Worm (Caenorhabditis elegans) whole organism, young adult: ENCODE data around the gene F13A2.4.

Source experiments
- B0019.2 ChIP-seq: fragments of 200-800 bp; sonication (Bioruptor generic); conservative IDR thresholded peaks from 2 replicates; pipeline ENCODE4 v1.3.6; 2022; ENCODE audit warnings: missing genetic modification reagents, missing genetic modification characterization, missing compliant biosample characterization
- C06A6.2 ChIP-seq: fragments of 200-800 bp; sonication (Bioruptor generic); conservative IDR thresholded peaks from 2 replicates; pipeline ENCODE4 v1.3.6; 2022; ENCODE audit warnings: missing genetic modification characterization, missing compliant biosample characterization
- F33H1.4 ChIP-seq: fragments of 200-800 bp; sonication (Bioruptor generic); IDR thresholded peaks from 2 replicates; pipeline ENCODE4 v1.3.6; 2022; ENCODE audit warnings: missing genetic modification reagents, missing genetic modification characterization, missing compliant biosample characterization
- F39B2.1 ChIP-seq: fragments of 200-800 bp; sonication (Bioruptor generic); IDR thresholded peaks from 2 replicates; pipeline ENCODE4 v1.3.6; 2022; ENCODE audit warnings: missing genetic modification reagents, missing genetic modification characterization, missing compliant biosample characterization
- F49E8.2 ChIP-seq: sonication (generic microtip); optimal IDR thresholded peaks from 3 replicates; lab custom pipeline; 2017; ENCODE audit warnings: missing genetic modification characterization, mild to moderate bottlenecking, missing compliant biosample characterization, antibody characterized with exemption, moderate library complexity; ENCODE audit not compliant: insufficient read depth
- T07F8.4 ChIP-seq: sonication (generic microtip); optimal IDR thresholded peaks from 2 replicates; lab custom pipeline; 2016; ENCODE audit warnings: mild to moderate bottlenecking, missing genetic modification characterization, moderate library complexity, missing compliant biosample characterization
- Y53F4B.3 ChIP-seq: fragments of 200-800 bp; sonication (Bioruptor generic); IDR thresholded peaks from 2 replicates; pipeline ENCODE4 v1.3.6; 2022; ENCODE audit warnings: missing genetic modification reagents, missing genetic modification characterization, missing compliant biosample characterization
- Y79H2A.3 ChIP-seq: fragments of 200-800 bp; sonication (Bioruptor generic); conservative IDR thresholded peaks from 2 replicates; pipeline ENCODE4 v1.3.6; 2022; ENCODE audit warnings: missing genetic modification reagents, missing genetic modification characterization, missing compliant biosample characterization
- Y95B8A.8 ChIP-seq: fragments of 200-800 bp; sonication (Bioruptor generic); IDR thresholded peaks from 2 replicates; pipeline ENCODE4 v1.3.6; 2022; ENCODE audit warnings: missing genetic modification reagents, missing genetic modification characterization, missing compliant biosample characterization
- ZK185.1 ChIP-seq: sonication (generic microtip); optimal IDR thresholded peaks from 2 replicates; lab custom pipeline; 2016; ENCODE audit warnings: mild to moderate bottlenecking, missing genetic modification characterization, missing compliant biosample characterization; ENCODE audit not compliant: poor library complexity, severe bottlenecking
- atf-7 ChIP-seq: sonication (generic microtip); optimal IDR thresholded peaks from 2 replicates; lab custom pipeline; 2017; ENCODE audit warnings: mild to moderate bottlenecking, missing genetic modification characterization, missing compliant biosample characterization
- attf-3 ChIP-seq: fragments of 200-800 bp; sonication (Bioruptor generic); conservative IDR thresholded peaks from 2 replicates; pipeline ENCODE4 v1.3.6; 2022; ENCODE audit warnings: missing genetic modification reagents, missing genetic modification characterization, missing compliant biosample characterization
- bed-2 ChIP-seq: fragments of 200-800 bp; sonication (Bioruptor generic); IDR thresholded peaks from 2 replicates; pipeline ENCODE4 v1.3.6; 2022; ENCODE audit warnings: missing genetic modification reagents, missing genetic modification characterization, missing compliant biosample characterization
- ceh-27 ChIP-seq: fragments of 200-800 bp; sonication (Bioruptor generic); optimal IDR thresholded peaks from 2 replicates; lab custom pipeline; 2018; ENCODE audit warnings: mild to moderate bottlenecking, missing genetic modification characterization, moderate library complexity, missing compliant biosample characterization
- ceh-40 ChIP-seq: fragments of 200-800 bp; sonication (Bioruptor generic); IDR thresholded peaks from 2 replicates; pipeline ENCODE4 v1.3.6; 2022; ENCODE audit warnings: missing genetic modification characterization, missing compliant biosample characterization
- chd-7 ChIP-seq: sonication (generic microtip); optimal IDR thresholded peaks from 2 replicates; lab custom pipeline; 2016; ENCODE audit warnings: mild to moderate bottlenecking, missing genetic modification characterization, moderate library complexity, missing compliant biosample characterization
- dpl-1 ChIP-seq: fragments of 150-350 bp; optimal IDR thresholded peaks from 2 replicates; lab custom pipeline; 2014; ENCODE audit warnings: missing biosample characterization, missing genetic modification reagents, missing genetic modification characterization
- egrh-3 ChIP-seq: fragments of 200-800 bp; sonication (Bioruptor generic); IDR thresholded peaks from 2 replicates; pipeline ENCODE4 v1.3.6; 2022; ENCODE audit warnings: missing genetic modification reagents, missing genetic modification characterization, missing compliant biosample characterization
- ets-4 ChIP-seq: fragments of 200-800 bp; sonication (Bioruptor generic); optimal IDR thresholded peaks from 2 replicates; lab custom pipeline; 2018; ENCODE audit warnings: mild to moderate bottlenecking, missing genetic modification characterization, missing compliant biosample characterization
- him-1 ChIP-seq: sonication (generic microtip); optimal IDR thresholded peaks from 2 replicates; lab custom pipeline; 2016; ENCODE audit warnings: missing genotype, missing genetic modification reagents, missing genetic modification characterization, missing compliant biosample characterization
- hlh-12 ChIP-seq: sonication (generic microtip); optimal IDR thresholded peaks from 2 replicates; lab custom pipeline; 2016; ENCODE audit warnings: missing genetic modification characterization, missing compliant biosample characterization
- hmg-20 ChIP-seq: fragments of 200-800 bp; sonication (Bioruptor generic); IDR thresholded peaks from 2 replicates; pipeline ENCODE4 v1.3.6; 2022; ENCODE audit warnings: missing genetic modification reagents, missing genetic modification characterization, missing compliant biosample characterization
- hrde-1 ChIP-seq: sonication (generic microtip); optimal IDR thresholded peaks from 2 replicates; lab custom pipeline; 2016; ENCODE audit warnings: missing genetic modification characterization, mild to moderate bottlenecking, missing compliant biosample characterization, moderate library complexity, missing genotype, missing genetic modification reagents, borderline replicate concordance
- let-607 ChIP-seq, 2 experiments: fragments of 200-800 bp in 1 of 2; sonication (Bioruptor generic) in 1 of 2; sonication (generic microtip) in 1 of 2; optimal IDR thresholded peaks; 2 replicates each; lab custom pipeline; 2016 to 2018; ENCODE audit warnings: mild to moderate bottlenecking in 2 of 2, missing compliant biosample characterization in 2 of 2, missing genetic modification characterization in 2 of 2, moderate library complexity in 2 of 2, missing genotype in 1 of 2
- lin-54 ChIP-seq: fragments of 200-800 bp; sonication (Bioruptor generic); optimal IDR thresholded peaks from 2 replicates; lab custom pipeline; 2018; ENCODE audit warnings: mild to moderate bottlenecking, missing genetic modification characterization, missing compliant biosample characterization
- madf-10 ChIP-seq: sonication (generic microtip); optimal IDR thresholded peaks from 2 replicates; lab custom pipeline; 2016; ENCODE audit warnings: mild to moderate bottlenecking, missing genetic modification characterization, missing compliant biosample characterization
- madf-3 ChIP-seq: fragments of 200-800 bp; sonication (Bioruptor generic); IDR thresholded peaks from 2 replicates; pipeline ENCODE4 v1.3.6; 2022; ENCODE audit warnings: missing genetic modification reagents, missing genetic modification characterization, missing compliant biosample characterization
- madf-6 ChIP-seq: fragments of 200-800 bp; sonication (Bioruptor generic); IDR thresholded peaks from 2 replicates; pipeline ENCODE4 v1.3.6; 2022; ENCODE audit warnings: missing genetic modification reagents, missing genetic modification characterization, missing compliant biosample characterization
- nhr-90 ChIP-seq: sonication (generic microtip); optimal IDR thresholded peaks from 2 replicates; lab custom pipeline; 2016; ENCODE audit warnings: missing genotype, mild to moderate bottlenecking, missing genetic modification characterization, missing compliant biosample characterization
- rpc-1 ChIP-seq, 2 experiments: fragments of 150-350 bp in 1 of 2; sonication (generic microtip) in 1 of 2; optimal IDR thresholded peaks; 2 replicates each; lab custom pipeline; 2014 to 2018; ENCODE audit warnings: missing biosample characterization in 1 of 2, missing genetic modification characterization in 1 of 2, missing genetic modification reagents in 1 of 2, missing genotype in 1 of 2
- snpc-1.3 ChIP-seq: sonication (generic microtip); optimal IDR thresholded peaks from 2 replicates; lab custom pipeline; 2017; ENCODE audit warnings: missing genetic modification characterization, mild to moderate bottlenecking, missing compliant biosample characterization, antibody characterized with exemption, moderate library complexity, missing genotype, missing genetic modification reagents; ENCODE audit not compliant: insufficient read depth
- snpc-4 ChIP-seq, 5 experiments: fragments of 150-350 bp in 1 of 5; sonication (generic microtip) in 4 of 5; optimal IDR thresholded peaks; 2 replicates each; lab custom pipeline; 2014 to 2018; ENCODE audit warnings: missing genetic modification characterization in 5 of 5, missing biosample characterization in 3 of 5, antibody characterized with exemption in 2 of 5, mild to moderate bottlenecking in 2 of 5, missing compliant biosample characterization in 2 of 5, missing genotype in 2 of 5, moderate library complexity in 2 of 5, missing genetic modification reagents in 1 of 5
- tbp1 ChIP-seq: fragments of 200-800 bp; sonication (Bioruptor generic); optimal IDR thresholded peaks from 2 replicates; lab custom pipeline; 2018; ENCODE audit warnings: mild to moderate bottlenecking, missing genetic modification characterization, missing compliant biosample characterization
- tbx-9 ChIP-seq: sonication (generic microtip); optimal IDR thresholded peaks from 2 replicates; lab custom pipeline; 2016; ENCODE audit warnings: borderline replicate concordance, missing genetic modification characterization, inconsistent platforms, missing compliant biosample characterization
- zfh-2 ChIP-seq: fragments of 200-800 bp; sonication (Bioruptor generic); conservative IDR thresholded peaks from 2 replicates; pipeline ENCODE4 v1.3.6; 2022; ENCODE audit warnings: missing genetic modification reagents, missing genetic modification characterization, missing compliant biosample characterization
- ztf-25 ChIP-seq: fragments of 200-800 bp; sonication (Bioruptor generic); IDR thresholded peaks from 2 replicates; pipeline ENCODE4 v1.3.6; 2022; ENCODE audit warnings: missing genetic modification reagents, missing genetic modification characterization, missing compliant biosample characterization
- ztf-28 ChIP-seq: fragments of 200-800 bp; sonication (Bioruptor generic); IDR thresholded peaks from 2 replicates; pipeline ENCODE4 v1.3.6; 2022; ENCODE audit warnings: missing genetic modification reagents, missing genetic modification characterization, missing compliant biosample characterization
- ztf-3 ChIP-seq: fragments of 200-800 bp; sonication (Bioruptor generic); optimal IDR thresholded peaks from 2 replicates; lab custom pipeline; 2018; ENCODE audit warnings: mild to moderate bottlenecking, missing genetic modification characterization, missing compliant biosample characterization

Gene F13A2.4

DNA sequence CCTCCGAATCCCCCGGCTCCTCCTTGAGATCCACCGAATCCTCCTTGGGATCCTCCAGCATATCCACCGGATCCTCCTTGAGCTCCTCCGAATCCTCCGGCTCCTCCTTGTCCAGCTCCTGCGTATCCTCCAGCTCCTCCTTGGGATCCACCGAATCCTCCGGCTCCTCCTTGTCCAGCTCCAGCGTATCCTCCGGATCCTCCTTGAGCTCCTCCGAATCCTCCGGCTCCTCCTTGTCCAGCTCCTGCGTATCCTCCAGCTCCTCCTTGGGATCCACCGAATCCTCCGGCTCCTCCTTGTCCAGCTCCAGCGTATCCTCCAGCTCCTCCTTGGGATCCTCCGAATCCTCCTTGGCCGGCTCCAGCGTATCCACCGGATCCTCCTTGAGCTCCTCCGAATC lies 32.2 kb upstream of the F13A2.4 start:
- TF ChIP-seq zfh-2 (GFP tag; lab: Robert Waterston, UW) (peak; percentile 55), egrh-3 (GFP tag; lab: Robert Waterston, UW) (peak; percentile 93)
- TF ChIP-seq, all 124 proteins: peak for 2; not testable (repeated sequence) for 122

DNA sequence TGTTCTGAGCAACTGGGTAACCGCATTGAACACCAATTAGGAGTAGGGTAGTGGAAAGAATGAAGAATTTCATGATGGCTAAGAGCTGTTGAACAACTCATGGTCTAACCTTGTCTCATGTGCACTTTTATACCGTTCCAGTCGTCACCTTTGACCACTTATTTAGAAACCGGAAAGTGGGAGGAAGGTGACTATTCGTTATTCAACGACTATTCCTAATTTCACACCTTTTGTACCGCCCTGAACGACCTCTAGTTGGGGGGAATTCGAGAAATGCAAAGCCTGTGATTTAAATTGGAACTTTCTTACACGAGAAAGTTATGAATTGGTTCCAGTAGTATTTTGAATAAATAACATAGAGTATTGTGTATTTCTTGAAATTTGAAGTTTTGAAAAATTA lies 29.6 kb upstream of the F13A2.4 start, which contains the start of gene Y47D7A.12:
TSS of gene Y47D7A.12 (minus strand) at position 101 of the 400 bp plus-strand sequence.
- TF ChIP-seq ztf-25 (no peak), ztf-28 (GFP tag; lab: Robert Waterston, UW) (no peak), madf-3 (GFP tag; lab: Robert Waterston, UW) (no peak), tbx-9 (no peak), rpc-1 (optimal IDR thresholded peaks at IDR 0.05; lab: Kevin White, UChicago) (no peak), rpc-1 (tag; optimal IDR thresholded peaks at IDR 0.05; lab: Kevin White, UChicago) (no peak)

DNA sequence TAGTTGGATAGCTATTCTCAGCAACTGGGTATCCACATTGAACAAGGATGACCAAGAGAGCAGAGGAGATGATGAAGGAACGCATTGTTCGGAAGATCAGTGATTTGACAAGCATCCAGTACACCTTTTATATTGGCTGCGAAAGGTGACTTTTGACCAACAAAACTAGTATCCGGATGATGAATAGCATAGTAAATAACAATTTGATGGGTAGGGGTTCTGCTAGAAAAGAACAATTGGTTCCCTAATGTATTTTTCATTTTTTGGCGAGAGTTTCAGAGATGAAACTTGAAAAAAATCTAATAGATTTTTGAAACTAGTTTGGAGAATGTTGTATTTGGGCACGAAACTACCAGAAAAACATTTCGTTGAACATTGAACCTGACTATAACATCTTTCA lies 28.2 kb upstream of the F13A2.4 start, which contains the start of gene Y47D7A.11:
TSS of gene Y47D7A.11 (minus strand) at position 101 of the 400 bp plus-strand sequence.
- TF ChIP-seq hlh-12 (tag; lab: Kevin White, UChicago) (no peak), rpc-1 (optimal IDR thresholded peaks at IDR 0.05; lab: Kevin White, UChicago) (no peak), rpc-1 (tag; optimal IDR thresholded peaks at IDR 0.05; lab: Kevin White, UChicago) (no peak), snpc-1.3 (no peak), bed-2 (GFP tag; lab: Robert Waterston, UW) (no peak), atf-7 (tag; lab: Kevin White, UChicago) (no peak), Y95B8A.8 (no peak), tbp1 (no peak), F33H1.4 (no peak), lin-54 (GFP tag; lab: Kevin White, UChicago) (no peak), ets-4 (GFP tag; lab: Kevin White, UChicago) (no peak), hrde-1 (tag; lab: Kevin White, UChicago) (no peak), nhr-90 (tag; lab: Kevin White, UChicago) (no peak), ceh-40 (no peak), F39B2.1 (no peak), zfh-2 (GFP tag; lab: Robert Waterston, UW) (no peak), ztf-3 (GFP tag; lab: Kevin White, UChicago) (no peak), C06A6.2 (no peak), F49E8.2 (no peak), madf-6 (GFP tag; lab: Robert Waterston, UW) (no peak), chd-7 (tag; lab: Kevin White, UChicago) (no peak)

DNA sequence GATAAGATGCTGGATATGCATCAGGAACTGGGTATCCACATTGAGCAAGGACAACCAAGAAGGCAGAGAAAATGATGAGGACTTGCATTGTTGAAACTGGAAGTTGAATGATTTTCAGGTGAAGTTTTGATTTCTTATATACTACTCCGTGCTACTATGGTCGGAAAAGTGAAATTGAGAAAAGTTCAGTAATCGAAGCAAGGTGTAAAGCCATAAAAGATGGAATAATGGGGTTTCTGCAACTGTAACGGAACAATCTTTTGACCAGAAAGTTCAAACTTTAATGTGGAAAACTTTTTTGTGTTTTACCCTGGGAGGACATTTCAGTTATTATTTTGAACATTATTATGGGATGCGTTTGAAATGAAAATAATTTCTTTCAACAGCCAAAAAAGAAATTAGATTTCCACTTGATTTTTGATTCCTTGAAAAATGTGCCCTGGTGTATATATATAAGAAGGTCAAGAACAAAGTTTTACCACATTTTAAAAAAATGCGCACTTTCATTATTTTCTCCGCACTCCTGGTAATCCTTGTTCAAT lies 23.9 kb upstream of the F13A2.4 start, which contains the start of the genes Y47D7A.9 and Y47D7A.19:
TSS of gene Y47D7A.9 (minus strand) at position 101 of the 542 bp plus-strand sequence.
TSS of gene Y47D7A.19 (plus strand) at position 492 of the 542 bp plus-strand sequence.
- no peak for TF ChIP-seq dpl-1 (GFP tag; lab: Kevin White, UChicago)
- TF ChIP-seq Y53F4B.3 (GFP tag; lab: Robert Waterston, UW), result no peak
- TF ChIP-seq let-607 (tag; optimal IDR thresholded peaks at IDR 0.05; lab: Kevin White, UChicago), result no peak
- no peak for TF ChIP-seq Y79H2A.3 (GFP tag; lab: Robert Waterston, UW)
- no peak for TF ChIP-seq madf-6 (GFP tag; lab: Robert Waterston, UW)
- TF ChIP-seq snpc-4 (GFP tag; optimal IDR thresholded peaks at IDR 0.05; lab: Kevin White, UChicago), result no peak
- TF ChIP-seq snpc-4 (tag; optimal IDR thresholded peaks at IDR 0.05; lab: Kevin White, UChicago), result no peak
- no peak for TF ChIP-seq ZK185.1 (tag; lab: Kevin White, UChicago)
- no peak for TF ChIP-seq Y95B8A.8
- no peak for TF ChIP-seq B0019.2 (GFP tag; lab: Robert Waterston, UW)
- no peak for TF ChIP-seq madf-10 (tag; lab: Kevin White, UChicago)
- TF ChIP-seq T07F8.4 (tag; lab: Kevin White, UChicago), result no peak
- TF ChIP-seq ceh-27 (GFP tag; lab: Kevin White, UChicago), result no peak
- TF ChIP-seq attf-3 (GFP tag; lab: Robert Waterston, UW), result no peak
- no peak for TF ChIP-seq him-1 (tag; lab: Kevin White, UChicago)
- no peak for TF ChIP-seq hmg-20 (GFP tag; lab: Robert Waterston, UW)
